Fruit fly (Drosophila melanogaster): ENCODE data around the gene PIG-K.

PIG-K gene

DNA sequence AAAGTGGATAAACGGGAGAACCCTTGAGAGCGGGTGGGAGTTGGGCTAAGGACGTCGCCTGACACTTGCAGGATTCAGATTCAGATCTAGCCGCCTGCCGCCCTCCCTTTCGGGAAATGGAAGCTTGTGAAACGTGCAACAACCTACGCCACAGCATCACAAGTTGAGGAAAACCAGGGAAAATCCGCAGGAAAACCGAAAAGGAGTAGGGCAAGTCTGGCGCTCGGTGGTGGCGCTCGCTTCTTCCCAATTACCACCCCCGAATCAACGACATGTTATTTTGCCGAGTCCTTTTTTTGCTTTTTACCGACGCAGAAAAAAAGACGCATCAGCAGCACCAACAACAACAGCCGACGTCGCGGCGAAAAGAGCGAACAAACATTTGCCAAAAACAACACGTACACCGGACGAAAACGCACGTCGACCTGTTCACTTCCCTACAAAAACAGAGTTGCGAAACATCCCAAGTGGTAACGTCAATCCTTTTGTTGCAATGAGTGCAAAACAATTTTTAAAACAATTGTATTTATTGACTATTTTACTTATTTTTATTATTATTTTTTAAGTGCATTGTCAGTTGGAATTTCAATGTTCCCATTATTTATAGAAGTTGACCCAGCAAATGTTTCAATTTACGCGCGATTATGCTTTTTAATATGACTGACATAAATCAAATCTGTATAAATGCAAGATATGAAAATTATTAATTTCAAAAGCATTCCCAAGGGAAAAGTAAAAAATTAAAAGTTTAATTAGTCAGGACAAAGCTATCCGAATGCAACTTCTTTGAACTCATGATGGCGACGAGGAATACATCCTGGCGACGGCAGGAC is 2.3 kb upstream of the PIG-K start (continued):
- no peak for TF ChIP-seq nerfin-1 (tag; optimal IDR thresholded peaks at IDR 0.05)
- TF ChIP-seq Hmx (GFP tag; optimal IDR thresholded peaks at IDR 0.05): no peak
- no peak for TF ChIP-seq Atf-2 (GFP tag; optimal IDR thresholded peaks at IDR 0.05)
- TF ChIP-seq CG11560 (tag; IDR thresholded peaks at IDR 0.05): no peak
- TF ChIP-seq CG8765 (GFP tag; IDR thresholded peaks at IDR 0.05): peak; percentile 49; the same call in 1 of the 2 replicates
- no peak for TF ChIP-seq CG10565 (GFP tag; optimal IDR thresholded peaks at IDR 0.05)
- TF ChIP-seq Oaz (GFP tag; IDR thresholded peaks at IDR 0.05): no peak
- TF ChIP-seq CG12769 (tag; optimal IDR thresholded peaks at IDR 0.05): no peak
- 0 out of 2 replicates have a peak, but pooled peaks have one; percentile 43 for TF ChIP-seq CG4730 (GFP tag; IDR thresholded peaks at IDR 0.05)
- TF ChIP-seq CG9932 (GFP tag; IDR thresholded peaks at IDR 0.05): peak; percentile 51
- no peak for TF ChIP-seq CG2129 (GFP tag; IDR thresholded peaks at IDR 0.05; ENCODE audit: partially characterized antibody)
- peak; percentile 52; the same call in 1 of the 2 replicates for TF ChIP-seq ssp (GFP tag; IDR thresholded peaks at IDR 0.05)
- TF ChIP-seq ara (GFP tag; IDR thresholded peaks at IDR 0.05): peak; percentile 49; the same call in 1 of the 2 replicates
- peak; percentile 44 for TF ChIP-seq phol (tag; optimal IDR thresholded peaks at IDR 0.05)
- no peak for TF ChIP-seq gcm2 (GFP tag; optimal IDR thresholded peaks at IDR 0.05)
- no peak for TF ChIP-seq sima (GFP tag; optimal IDR thresholded peaks at IDR 0.05)
- TF ChIP-seq CG16863 (GFP tag; optimal IDR thresholded peaks at IDR 0.05): no peak
- TF ChIP-seq CG1233 (GFP tag; optimal IDR thresholded peaks at IDR 0.05): no peak
- peak; percentile 50 for TF ChIP-seq slou (GFP tag; optimal IDR thresholded peaks at IDR 0.05)
- no peak for TF ChIP-seq Bgb (GFP tag; IDR thresholded peaks at IDR 0.05; ENCODE audit: partially characterized antibody)
- TF ChIP-seq CG10543 (GFP tag; optimal IDR thresholded peaks at IDR 0.05): no peak
- TF ChIP-seq hbn (GFP tag; IDR thresholded peaks at IDR 0.05; ENCODE audit: partially characterized antibody): no peak
- TF ChIP-seq pho (GFP tag; optimal IDR thresholded peaks at IDR 0.05): no peak
- peak; percentile 45; the same call in 1 of the 2 replicates for TF ChIP-seq Awh (GFP tag; IDR thresholded peaks at IDR 0.05)
- no peak for TF ChIP-seq jumu (GFP tag; optimal IDR thresholded peaks at IDR 0.05)
- TF ChIP-seq CG1792 (GFP tag; optimal IDR thresholded peaks at IDR 0.05): no peak
- no peak for TF ChIP-seq CG15073 (GFP tag; optimal IDR thresholded peaks at IDR 0.05)
- no peak for TF ChIP-seq dm (GFP tag; optimal IDR thresholded peaks at IDR 0.05)
- peak; percentile 38 for TF ChIP-seq tin (GFP tag; optimal IDR thresholded peaks at IDR 0.05)
- peak; percentile 69 for TF ChIP-seq Meics (GFP tag; optimal IDR thresholded peaks at IDR 0.05)
- peak; percentile 58 for TF ChIP-seq CG14667 (GFP tag; IDR thresholded peaks at IDR 0.05)
- TF ChIP-seq Blimp-1 (GFP tag; optimal IDR thresholded peaks at IDR 0.05): peak; percentile 42
- no peak for TF ChIP-seq Camta (GFP tag; optimal IDR thresholded peaks at IDR 0.05)
- TF ChIP-seq CG13287 (GFP tag; IDR thresholded peaks at IDR 0.05; ENCODE audit: partially characterized antibody): peak; percentile 15; the same call in 1 of the 2 replicates
- TF ChIP-seq TFAM (GFP tag; optimal IDR thresholded peaks at IDR 0.05): no peak
- peak; percentile 54 for TF ChIP-seq scrt (GFP tag; optimal IDR thresholded peaks at IDR 0.05)
- no peak for TF ChIP-seq CG8944 (GFP tag; optimal IDR thresholded peaks at IDR 0.05)
- TF ChIP-seq grau (tag; optimal IDR thresholded peaks at IDR 0.05): peak; percentile 54
- no peak for TF ChIP-seq CG6272 (GFP tag; IDR thresholded peaks at IDR 0.05)
- TF ChIP-seq HLH54F (GFP tag; optimal IDR thresholded peaks at IDR 0.05): no peak
- TF ChIP-seq CG11398 (GFP tag; optimal IDR thresholded peaks at IDR 0.05): no peak
- no peak for TF ChIP-seq CG31365 (tag; optimal IDR thresholded peaks at IDR 0.05)
- no peak for TF ChIP-seq slp2 (GFP tag; optimal IDR thresholded peaks at IDR 0.05)
- peak; percentile 40 for TF ChIP-seq Dek (tag; optimal IDR thresholded peaks at IDR 0.05)
- TF ChIP-seq CG31388 (GFP tag; optimal IDR thresholded peaks at IDR 0.05): no peak
- no peak for TF ChIP-seq CG13894 (tag; optimal IDR thresholded peaks at IDR 0.05)
- TF ChIP-seq Ssrp (tag; optimal IDR thresholded peaks at IDR 0.05): peak; percentile 50
- TF ChIP-seq Fer1 (GFP tag; optimal IDR thresholded peaks at IDR 0.05): no peak
- TF ChIP-seq D19A (tag; optimal IDR thresholded peaks at IDR 0.05): peak; percentile 88
